Fruit fly (Drosophila melanogaster) ovary, adult (tissue): ENCODE data around the gene sina.

Experiments
- CG17801 ChIP-seq: fragments of 200-800 bp; optimal IDR thresholded peaks from 2 replicates; lab custom pipeline; 2019; ENCODE audit warnings: missing biosample characterization, mild to moderate bottlenecking, missing genetic modification characterization, moderate library complexity; ENCODE audit not compliant: partially characterized antibody

The sina gene

DNA sequence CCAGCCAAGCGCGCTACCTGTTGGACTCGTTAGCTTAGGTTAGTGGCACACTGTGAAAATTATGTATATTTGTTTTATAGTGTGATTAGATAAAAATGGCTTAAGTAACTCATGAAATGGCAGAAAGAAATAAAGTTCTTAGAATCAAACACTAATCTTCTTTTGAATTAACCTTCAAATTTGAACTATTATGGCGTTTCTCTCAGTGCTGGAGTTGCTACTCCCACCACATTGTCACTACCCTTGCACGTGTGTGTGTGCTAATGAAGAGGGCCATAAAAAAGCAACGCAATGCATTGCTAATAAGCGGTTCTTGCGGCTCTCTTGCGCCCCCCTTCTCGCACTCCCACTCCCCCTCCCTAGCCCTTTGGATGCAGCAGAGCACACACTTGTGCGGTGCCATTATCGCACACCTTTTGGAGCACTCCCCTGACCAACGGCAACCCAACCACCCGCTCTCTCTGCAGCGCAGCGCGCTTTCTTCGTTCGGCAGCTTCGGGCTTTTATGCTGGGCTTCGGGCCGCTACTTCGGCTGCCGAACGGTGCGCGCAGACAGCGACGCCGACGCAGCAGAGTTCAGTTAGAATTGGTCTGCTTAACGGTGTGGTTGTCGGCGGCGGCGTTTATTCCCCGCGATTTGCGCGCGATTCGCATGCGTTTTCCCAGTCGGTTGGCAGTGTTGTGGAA, 37.2 kb downstream of the sina start:
- peak; percentile 74 for TF ChIP-seq CG17801 (GFP tag; lab: Kevin White, UChicago)

DNA sequence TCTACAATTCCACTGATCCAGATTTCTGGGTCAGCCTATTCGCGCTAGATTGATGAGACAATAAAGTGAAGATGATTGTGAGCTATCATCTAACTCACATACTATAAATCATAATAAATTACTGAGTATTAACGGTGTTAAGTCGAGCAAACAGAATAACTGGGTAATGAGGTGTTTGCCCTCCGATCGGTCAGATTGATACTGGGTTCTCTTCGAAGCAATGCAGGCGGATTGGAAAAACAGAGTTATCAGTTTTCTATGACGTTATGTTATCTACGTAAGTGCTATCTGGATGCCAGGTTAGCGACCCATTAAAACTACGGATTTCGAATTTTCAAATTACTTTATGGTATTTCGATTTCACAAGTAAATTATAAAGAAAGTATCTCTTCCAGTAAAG, 38.4 kb downstream of the sina start:
- TF ChIP-seq CG17801 (GFP tag; lab: Kevin White, UChicago), result no peak

DNA sequence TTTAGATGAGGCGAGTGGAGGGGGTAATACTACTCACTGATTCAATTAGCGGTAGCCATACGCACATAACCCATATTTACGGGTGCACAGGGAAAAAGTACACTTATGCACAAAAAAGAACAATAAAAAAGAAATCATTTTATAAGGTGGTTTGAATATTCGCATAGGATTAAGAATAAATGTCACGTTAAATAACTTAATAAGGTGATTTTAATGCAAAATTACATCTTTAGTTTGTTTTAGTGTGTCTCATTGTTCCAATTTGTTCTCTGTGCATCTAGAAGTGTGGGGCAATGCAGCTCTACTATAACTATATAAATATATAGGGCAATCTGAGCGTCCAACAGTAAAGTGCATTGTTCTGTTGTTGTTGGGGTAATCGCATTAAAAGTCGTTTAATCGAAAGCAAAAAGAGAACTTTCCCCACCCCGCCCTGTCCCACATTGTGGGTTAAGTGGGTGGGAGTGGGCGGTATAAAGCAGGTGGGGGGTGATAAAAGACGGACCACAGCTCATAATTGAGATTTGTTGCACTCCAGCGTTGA, 39.2 kb downstream of the sina start:
- no peak for TF ChIP-seq CG17801 (GFP tag; lab: Kevin White, UChicago)

DNA sequence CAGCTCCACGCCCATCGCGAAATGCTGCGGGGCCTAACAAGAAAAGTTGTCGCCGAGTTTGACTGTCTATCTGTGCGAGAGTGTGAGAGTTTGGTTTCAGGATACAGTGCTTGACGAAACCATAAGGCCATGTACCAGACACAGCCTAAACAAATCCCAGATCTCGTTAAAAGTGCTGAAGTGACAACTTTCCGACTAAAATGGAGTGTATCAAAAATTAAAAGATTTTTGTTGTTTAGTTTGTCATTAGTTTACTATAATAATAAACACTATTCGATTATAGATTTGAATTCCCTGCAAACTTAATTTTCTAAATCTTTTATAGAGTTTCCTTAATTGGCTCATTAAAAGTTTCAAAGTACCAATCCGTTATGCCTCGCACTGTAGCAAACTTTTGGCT, 40.1 kb downstream of the sina start:
- no peak for TF ChIP-seq CG17801 (GFP tag; lab: Kevin White, UChicago)

DNA sequence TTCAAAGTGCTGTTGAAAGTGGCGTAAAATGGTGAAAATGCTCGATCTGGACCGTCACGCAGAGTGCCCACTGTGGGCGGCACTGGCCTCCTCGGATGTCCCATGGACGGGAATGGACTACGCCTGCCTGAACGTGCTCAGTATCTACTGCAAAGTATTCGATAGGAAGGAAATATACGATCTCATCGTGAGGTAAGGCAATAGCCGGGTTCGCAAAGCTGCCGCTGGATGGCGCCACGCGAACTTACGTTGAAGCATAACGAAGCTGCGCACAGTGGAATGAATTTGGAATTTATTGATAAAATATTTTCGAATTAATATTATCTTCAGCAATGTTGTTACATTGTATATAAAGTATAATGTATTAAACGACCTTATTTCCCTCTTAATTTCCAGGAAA, 42.9 kb downstream of the sina start:
- TF ChIP-seq CG17801 (GFP tag; lab: Kevin White, UChicago), result no peak
